Fruit fly (Drosophila melanogaster) whole organism: Measurements from ENCODE around the gene mus301.

Source experiments
- CG8478 ChIP-seq: fragments of >200 bp; optimal IDR thresholded peaks from 2 replicates; lab custom pipeline; 2018; ENCODE audit warnings: inconsistent platforms
- Dll ChIP-seq: fragments of >200 bp; optimal IDR thresholded peaks from 2 replicates; lab custom pipeline; 2017
- EcR ChIP-seq, 2 experiments: fragments of >200 bp; optimal IDR thresholded peaks; 2 replicates each; lab custom pipeline; 2017; ENCODE audit warnings: missing biosample characterization in 2 of 2, missing genetic modification characterization in 2 of 2, missing genetic modification reagents in 2 of 2
- pan ChIP-seq: fragments of >200 bp; optimal IDR thresholded peaks from 2 replicates; lab custom pipeline; 2017
- psq ChIP-seq: fragments of >200 bp; optimal IDR thresholded peaks from 2 replicates; lab custom pipeline; 2017
- usp ChIP-seq: fragments of >200 bp; optimal IDR thresholded peaks from 2 replicates; lab custom pipeline; 2017; ENCODE audit warnings: missing biosample characterization, missing genetic modification characterization, mixed read lengths

DNA sequence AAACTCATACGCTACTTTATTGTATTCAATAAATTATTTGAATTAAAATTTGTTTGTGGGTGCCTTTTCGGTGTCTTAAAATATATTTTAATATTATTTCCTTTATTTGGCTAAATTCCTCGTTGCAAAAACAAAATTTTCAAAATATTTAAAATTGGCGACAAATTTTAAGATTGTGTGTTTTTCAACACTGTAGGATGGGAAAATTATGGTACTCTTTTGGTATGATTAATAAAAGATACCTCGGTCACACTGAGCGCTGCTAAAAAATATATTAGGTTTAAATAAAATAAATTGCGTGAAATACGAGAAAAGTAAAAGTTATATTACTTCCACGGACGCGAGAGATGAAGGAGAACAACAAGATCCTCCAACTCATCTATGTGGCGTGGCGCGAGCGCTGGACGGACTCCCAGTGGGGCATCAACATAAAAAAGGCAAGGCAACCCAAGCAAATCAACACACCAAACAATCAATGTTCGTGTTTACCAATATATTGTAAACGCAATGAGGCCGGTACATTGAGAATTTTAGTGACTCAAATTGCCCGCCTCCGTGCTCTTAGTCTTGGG is 53.5 kb downstream of the mus301 start, which contains the start of gene MED24:
- no peak for TF ChIP-seq psq (lab: Kevin White, UChicago)
- no peak for TF ChIP-seq pan (lab: Kevin White, UChicago)
- TF ChIP-seq Dll, result no peak
- TF ChIP-seq CG8478 (lab: Kevin White, UChicago), result no peak
- TF ChIP-seq EcR (GFP tag; optimal IDR thresholded peaks at IDR 0.05; lab: Kevin White, UChicago), result no peak
- TF ChIP-seq usp (GFP tag; lab: Kevin White, UChicago), result no peak
